Fruit fly (Drosophila melanogaster): Measurements from ENCODE around the gene bam.

bam gene

dm6 chr3R:25265589-25266201 lies 20.8 kb upstream of the bam start, which contains the start of the genes GlnRS and RIOK2 (continued):
- TF ChIP-seq CG6854 (GFP tag; optimal IDR thresholded peaks at IDR 0.05) (no peak), CG10654 (GFP tag; optimal IDR thresholded peaks at IDR 0.05) (no peak), peb (GFP tag; IDR thresholded peaks at IDR 0.05) (no peak), ind (GFP tag; optimal IDR thresholded peaks at IDR 0.05) (no peak), Dek (tag; optimal IDR thresholded peaks at IDR 0.05) (no peak), CG9437 (GFP tag; optimal IDR thresholded peaks at IDR 0.05) (no peak), Atf3 (GFP tag; optimal IDR thresholded peaks at IDR 0.05) (peak; percentile 5), CG17612 (GFP tag; IDR thresholded peaks at IDR 0.05) (no peak), stwl (tag; optimal IDR thresholded peaks at IDR 0.05) (peak; percentile 95), CG7372 (GFP tag; IDR thresholded peaks at IDR 0.05) (no peak), yki (optimal IDR thresholded peaks at IDR 0.05) (no peak), Sox100B (GFP tag; optimal IDR thresholded peaks at IDR 0.05) (no peak), bcd (GFP tag; optimal IDR thresholded peaks at IDR 0.05) (no peak), CG8281 (tag; optimal IDR thresholded peaks at IDR 0.05) (no peak), pum (GFP tag; optimal IDR thresholded peaks at IDR 0.05) (no peak), CG6689 (GFP tag; IDR thresholded peaks at IDR 0.05) (no peak), CG17359 (tag; optimal IDR thresholded peaks at IDR 0.05) (no peak), CG3838 (GFP tag; optimal IDR thresholded peaks at IDR 0.05) (no peak), ash1 (GFP tag; optimal IDR thresholded peaks at IDR 0.05) (no peak), dpn (GFP tag; optimal IDR thresholded peaks at IDR 0.05) (peak in 1 of 2 experiments; percentile 18), Ada2b (GFP tag; IDR thresholded peaks at IDR 0.05) (no peak), CG13287 (GFP tag; IDR thresholded peaks at IDR 0.05; ENCODE audit: partially characterized antibody) (peak; percentile 99), Antp (GFP tag; optimal IDR thresholded peaks at IDR 0.05) (no peak), run (tag; optimal IDR thresholded peaks at IDR 0.05) (no peak), GATAe (GFP tag; conservative IDR thresholded peaks at IDR 0.05) (no peak), wor (GFP tag; IDR thresholded peaks at IDR 0.05) (no peak), CG6791 (GFP tag; IDR thresholded peaks at IDR 0.05; ENCODE audit: partially characterized antibody) (peak; percentile 97), Dfd (GFP tag; optimal IDR thresholded peaks at IDR 0.05) (peak in 1 of 2 experiments; percentile 79), Adf1 (GFP tag; IDR thresholded peaks at IDR 0.05) (no peak), YL-1 (GFP tag; optimal IDR thresholded peaks at IDR 0.05) (peak; percentile 98), ab (GFP tag; optimal IDR thresholded peaks at IDR 0.05) (no peak), Pdp1 (GFP tag; optimal IDR thresholded peaks at IDR 0.05) (no peak), Dip3 (GFP tag; optimal IDR thresholded peaks at IDR 0.05) (no peak), CG4424 (GFP tag; optimal IDR thresholded peaks at IDR 0.05) (no peak), HLH4C (GFP tag; IDR thresholded peaks at IDR 0.05; ENCODE audit: partially characterized antibody) (peak; percentile 92), gsb (GFP tag; IDR thresholded peaks at IDR 0.05) (no peak), CG6765 (GFP tag; optimal IDR thresholded peaks at IDR 0.05) (no peak), CG2129 (GFP tag; IDR thresholded peaks at IDR 0.05; ENCODE audit: partially characterized antibody) (peak; percentile 87), HLH54F (GFP tag; optimal IDR thresholded peaks at IDR 0.05) (no peak), bowl (GFP tag; IDR thresholded peaks at IDR 0.05) (no peak), eve (GFP tag; optimal IDR thresholded peaks at IDR 0.05) (no peak), ATbp (GFP tag; optimal IDR thresholded peaks at IDR 0.05) (no peak), CG5180 (GFP tag; optimal IDR thresholded peaks at IDR 0.05) (no peak), CG14050 (GFP tag; IDR thresholded peaks at IDR 0.05) (no peak), cas (GFP tag; IDR thresholded peaks at IDR 0.05) (0 out of 2 replicates have a peak, but pooled peaks have one; percentile 13), Dp (GFP tag; optimal IDR thresholded peaks at IDR 0.05) (peak; percentile 32), pho (GFP tag; optimal IDR thresholded peaks at IDR 0.05) (peak; percentile 5), CG17328 (GFP tag; IDR thresholded peaks at IDR 0.05) (no peak), CG4360 (GFP tag; IDR thresholded peaks at IDR 0.05) (no peak), row (GFP tag; IDR thresholded peaks at IDR 0.05) (peak; percentile 74), CG13624 (GFP tag; optimal IDR thresholded peaks at IDR 0.05) (peak; percentile 75)
